Fruit fly (Drosophila melanogaster) whole organism, prepupa: ENCODE results near the gene Mvd.

ENCODE experiments used
- CG10669 ChIP-seq: fragments of 200-800 bp; sonication (Bioruptor generic); optimal IDR thresholded peaks from 3 replicates; lab custom pipeline; 2018; ENCODE audit warnings: missing biosample characterization, mild to moderate bottlenecking, missing genetic modification characterization, moderate library complexity
- CG11294 ChIP-seq: fragments of 200-800 bp; sonication (Bioruptor generic); IDR thresholded peaks from 2 replicates; pipeline ENCODE4 v1.3.6; 2022; ENCODE audit warnings: missing biosample characterization, missing genetic modification characterization
- CG1621 ChIP-seq: fragments of 200-800 bp; sonication (Bioruptor generic); optimal IDR thresholded peaks from 3 replicates; lab custom pipeline; 2018; ENCODE audit warnings: missing biosample characterization, mild to moderate bottlenecking, missing genetic modification characterization
- CG16779 ChIP-seq: fragments of 200-800 bp; sonication (Bioruptor generic); optimal IDR thresholded peaks from 3 replicates; lab custom pipeline; 2017; ENCODE audit warnings: missing biosample characterization, mild to moderate bottlenecking, missing genetic modification characterization
- CG3032 ChIP-seq: fragments of 200-800 bp; optimal IDR thresholded peaks from 2 replicates; lab custom pipeline; 2019; ENCODE audit warnings: missing biosample characterization, mild to moderate bottlenecking, missing genetic modification characterization, moderate library complexity
- CG6808 ChIP-seq: fragments of 200-800 bp; sonication (Bioruptor generic); optimal IDR thresholded peaks from 3 replicates; lab custom pipeline; 2017; ENCODE audit warnings: missing biosample characterization, missing genetic modification characterization, mild to moderate bottlenecking, moderate library complexity, missing genetic modification reagents
- CG6854 ChIP-seq: fragments of 200-800 bp; sonication (Bioruptor generic); optimal IDR thresholded peaks from 2 replicates; lab custom pipeline; 2017; ENCODE audit warnings: missing biosample characterization, mild to moderate bottlenecking, missing genetic modification characterization
- Eip93F ChIP-seq: fragments of 200-800 bp; sonication (Bioruptor generic); optimal IDR thresholded peaks from 2 replicates; lab custom pipeline; 2016; ENCODE audit warnings: missing biosample characterization, mild to moderate bottlenecking, missing genetic modification characterization
- Ets21C ChIP-seq: fragments of 200-800 bp; sonication (Bioruptor generic); optimal IDR thresholded peaks from 3 replicates; lab custom pipeline; 2016; ENCODE audit warnings: missing biosample characterization, missing genetic modification characterization
- Smox ChIP-seq: fragments of 200-800 bp; sonication (Bioruptor generic); optimal IDR thresholded peaks from 3 replicates; lab custom pipeline; 2016; ENCODE audit warnings: missing biosample characterization, missing genetic modification characterization
- Sox102F ChIP-seq: fragments of 200-800 bp; sonication (Bioruptor generic); optimal IDR thresholded peaks from 2 replicates; lab custom pipeline; 2016; ENCODE audit warnings: missing biosample characterization, mild to moderate bottlenecking, missing genetic modification characterization
- acj6 ChIP-seq: fragments of 200-800 bp; sonication (Bioruptor generic); optimal IDR thresholded peaks from 3 replicates; lab custom pipeline; 2016; ENCODE audit warnings: missing biosample characterization, missing genetic modification characterization
- spab ChIP-seq: fragments of 200-800 bp; sonication (Bioruptor generic); optimal IDR thresholded peaks from 2 replicates; lab custom pipeline; 2017; ENCODE audit warnings: missing biosample characterization, mild to moderate bottlenecking, missing genetic modification characterization, missing genetic modification reagents

DNA sequence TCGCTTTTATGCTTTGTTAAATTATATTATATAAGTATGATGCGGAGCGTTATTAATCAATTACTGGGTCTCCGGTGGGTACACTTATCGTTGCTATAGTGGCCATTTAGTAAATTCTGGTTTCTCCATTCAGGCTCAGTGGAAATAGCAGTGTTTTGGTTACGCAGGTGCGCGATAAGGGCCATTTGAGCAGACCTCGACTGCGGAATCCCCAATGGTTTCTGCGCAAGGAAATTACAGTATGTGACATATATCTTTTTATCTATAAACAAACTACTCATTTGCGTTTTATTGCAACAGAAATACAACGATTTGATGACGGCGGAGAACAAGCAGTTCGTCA lies 12.3 kb downstream of the Mvd start:
- TF ChIP-seq CG11294 (no peak), CG16779 (tag; lab: Kevin White, UChicago) (no peak), Sox102F (GFP tag; lab: Kevin White, UChicago) (no peak), CG6808 (no peak), CG1621 (tag; lab: Kevin White, UChicago) (no peak), Ets21C (no peak), spab (GFP tag; lab: Kevin White, UChicago) (no peak), CG10669 (GFP tag; lab: Kevin White, UChicago) (no peak), CG3032 (tag; lab: Kevin White, UChicago) (no peak), acj6 (GFP tag; lab: Kevin White, UChicago) (no peak), Smox (GFP tag; lab: Kevin White, UChicago) (no peak), Eip93F (GFP tag; lab: Kevin White, UChicago) (no peak), CG6854 (GFP tag; lab: Kevin White, UChicago) (no peak)
